Fruit fly (Drosophila melanogaster) whole organism, embryonic: Measurements from ENCODE around the gene Cyfip.

Experiments used
- Awh ChIP-seq: fragments of 200-800 bp; sonication (Bioruptor generic); IDR thresholded peaks from 2 replicates; pipeline ENCODE4, ENCODE4 v1.3.6; 2022; ENCODE audit warnings: missing biosample characterization, missing genetic modification characterization
- Bdp1 ChIP-seq: fragments of 200-800 bp; sonication (Bioruptor generic); optimal IDR thresholded peaks from 3 replicates; lab custom pipeline; 2016; ENCODE audit warnings: missing biosample characterization, missing genetic modification characterization
- CG11247 ChIP-seq: fragments of 200-800 bp; sonication (Bioruptor generic); IDR thresholded peaks from 2 replicates; pipeline ENCODE4 v1.3.6; 2022; ENCODE audit warnings: missing biosample characterization, missing genetic modification characterization
- CG1233 ChIP-seq: fragments of 200-800 bp; sonication (Bioruptor generic); optimal IDR thresholded peaks from 4 replicates; lab custom pipeline; 2018; ENCODE audit warnings: missing biosample characterization, mild to moderate bottlenecking, missing genetic modification characterization
- CG13624 ChIP-seq: fragments of 200-800 bp; sonication (Bioruptor generic); optimal IDR thresholded peaks from 2 replicates; lab custom pipeline; 2016; ENCODE audit warnings: missing biosample characterization, missing genetic modification characterization
- CG15696 ChIP-seq: fragments of 200-800 bp; sonication (Bioruptor generic); optimal IDR thresholded peaks from 2 replicates; lab custom pipeline; 2019; ENCODE audit warnings: missing biosample characterization, mild to moderate bottlenecking, missing genetic modification characterization, moderate library complexity
- CG1603 ChIP-seq: fragments of 200-800 bp; sonication (Bioruptor generic); optimal IDR thresholded peaks from 2 replicates; lab custom pipeline; 2019; ENCODE audit warnings: missing biosample characterization, mild to moderate bottlenecking, missing genetic modification characterization, moderate library complexity
- CG16779 ChIP-seq: fragments of 200-800 bp; sonication (Bioruptor generic); IDR thresholded peaks from 2 replicates; pipeline ENCODE4 v1.3.6; 2022; ENCODE audit warnings: missing biosample characterization, missing genetic modification characterization
- CG17328 ChIP-seq: fragments of 200-800 bp; sonication (Bioruptor generic); IDR thresholded peaks from 2 replicates; pipeline ENCODE4 v1.3.6; 2022; ENCODE audit warnings: missing biosample characterization, missing genetic modification characterization
- CG17612 ChIP-seq: fragments of 200-800 bp; sonication (Bioruptor generic); IDR thresholded peaks from 2 replicates; pipeline ENCODE4 v1.3.6; 2022; ENCODE audit warnings: missing biosample characterization, missing genetic modification characterization
- CG17829 ChIP-seq: fragments of 200-800 bp; optimal IDR thresholded peaks from 2 replicates; lab custom pipeline; 2019; ENCODE audit warnings: missing biosample characterization, mild to moderate bottlenecking, missing genetic modification characterization, moderate library complexity
- CG18619 ChIP-seq: fragments of 200-800 bp; sonication (Bioruptor generic); optimal IDR thresholded peaks from 3 replicates; lab custom pipeline; 2017; ENCODE audit warnings: missing biosample characterization, mild to moderate bottlenecking, missing genetic modification characterization
- CG2875 ChIP-seq: fragments of 200-800 bp; sonication (Bioruptor generic); optimal IDR thresholded peaks from 2 replicates; lab custom pipeline; 2017; ENCODE audit warnings: missing biosample characterization, mild to moderate bottlenecking, missing genetic modification characterization, missing genetic modification reagents
- CG2889 ChIP-seq: fragments of 200-800 bp; sonication (Bioruptor generic); IDR thresholded peaks from 3 replicates; pipeline ENCODE4 v1.3.6; 2022; ENCODE audit warnings: missing biosample characterization, missing genetic modification characterization
- CG3163 ChIP-seq: fragments of 200-800 bp; sonication (Bioruptor generic); optimal IDR thresholded peaks from 3 replicates; lab custom pipeline; 2016; ENCODE audit warnings: missing biosample characterization, missing genetic modification characterization
- CG32532 ChIP-seq: fragments of 200-800 bp; sonication (Bioruptor generic); IDR thresholded peaks from 2 replicates; pipeline ENCODE4 v1.3.6; 2022; ENCODE audit warnings: missing biosample characterization, missing genetic modification characterization
- CG43689 ChIP-seq: fragments of 200-800 bp; sonication (Bioruptor generic); IDR thresholded peaks from 2 replicates; pipeline ENCODE4 v1.3.6; 2022; ENCODE audit warnings: missing biosample characterization, missing genetic modification characterization
- CG6254 ChIP-seq: fragments of 200-800 bp; sonication (Bioruptor generic); optimal IDR thresholded peaks from 3 replicates; lab custom pipeline; 2017; ENCODE audit warnings: mild to moderate bottlenecking, missing biosample characterization, missing genetic modification reagents, missing genetic modification characterization
- CG7372 ChIP-seq: fragments of 200-800 bp; sonication (Bioruptor generic); IDR thresholded peaks from 2 replicates; pipeline ENCODE4 v1.3.6; 2022; ENCODE audit warnings: missing biosample characterization, missing genetic modification characterization
- CG8388 ChIP-seq: fragments of 200-800 bp; sonication (Bioruptor generic); optimal IDR thresholded peaks from 2 replicates; lab custom pipeline; 2019; ENCODE audit warnings: missing biosample characterization, mild to moderate bottlenecking, missing genetic modification characterization, moderate library complexity
- CG8924 ChIP-seq: fragments of 200-800 bp; optimal IDR thresholded peaks from 3 replicates; lab custom pipeline; 2019; ENCODE audit warnings: missing biosample characterization, mild to moderate bottlenecking, missing genetic modification characterization, moderate library complexity
- CG9817 ChIP-seq: fragments of 200-800 bp; sonication (Bioruptor generic); optimal IDR thresholded peaks from 2 replicates; lab custom pipeline; 2018; ENCODE audit warnings: missing biosample characterization, mild to moderate bottlenecking, missing genetic modification characterization, moderate library complexity
- Camta ChIP-seq: fragments of 200-800 bp; sonication (Bioruptor generic); optimal IDR thresholded peaks from 2 replicates; lab custom pipeline; 2016; ENCODE audit warnings: missing biosample characterization, missing genetic modification characterization
- Chrac-16 ChIP-seq: fragments of 200-800 bp; sonication (Bioruptor generic); optimal IDR thresholded peaks from 3 replicates; lab custom pipeline; 2016; ENCODE audit warnings: missing biosample characterization, missing genetic modification characterization
- ERR ChIP-seq: fragments of 200-800 bp; sonication (Bioruptor generic); optimal IDR thresholded peaks from 2 replicates; lab custom pipeline; 2016; ENCODE audit warnings: missing biosample characterization, missing genetic modification characterization
- Eip74EF ChIP-seq, 2 experiments: fragments of 200-800 bp in 1 of 2; fragments of >200 bp in 1 of 2; sonication (Bioruptor generic) in 1 of 2; optimal IDR thresholded peaks; 2 replicates each; lab custom pipeline; 2017 to 2019; ENCODE audit warnings: missing biosample characterization in 2 of 2, missing genetic modification characterization in 2 of 2, mild to moderate bottlenecking in 1 of 2, moderate library complexity in 1 of 2
- HHEX ChIP-seq: fragments of 200-800 bp; sonication (Bioruptor generic); optimal IDR thresholded peaks from 3 replicates; lab custom pipeline; 2017; ENCODE audit warnings: missing biosample characterization, mild to moderate bottlenecking, missing genetic modification characterization, missing genetic modification reagents
- HLH3B ChIP-seq: fragments of 200-800 bp; sonication (Bioruptor generic); IDR thresholded peaks from 2 replicates; pipeline ENCODE4 v1.3.6; 2022; ENCODE audit warnings: missing biosample characterization, missing genetic modification characterization
- HLH4C ChIP-seq: fragments of 200-800 bp; sonication (Bioruptor generic); IDR thresholded peaks from 3 replicates; pipeline ENCODE4 v1.3.6; 2022; ENCODE audit warnings: missing biosample characterization, missing genetic modification characterization; ENCODE audit not compliant: partially characterized antibody
- HmgD ChIP-seq: fragments of 200-800 bp; sonication (Bioruptor generic); optimal IDR thresholded peaks from 3 replicates; lab custom pipeline; 2016; ENCODE audit warnings: missing biosample characterization, missing genetic modification characterization
- MBD-R2 ChIP-seq: fragments of 200-800 bp; sonication (Bioruptor generic); IDR thresholded peaks from 2 replicates; pipeline ENCODE4 v1.3.6; 2022; ENCODE audit warnings: missing biosample characterization, missing genetic modification characterization
- NFAT ChIP-seq: fragments of 200-800 bp; sonication (Bioruptor generic); IDR thresholded peaks from 2 replicates; pipeline ENCODE4 v1.3.6; 2022; ENCODE audit warnings: missing biosample characterization, missing genetic modification characterization
- Nf-YA ChIP-seq: fragments of 200-800 bp; sonication (Bioruptor generic); IDR thresholded peaks from 2 replicates; pipeline ENCODE4 v1.3.6; 2022; ENCODE audit warnings: missing biosample characterization, missing genetic modification characterization
- Ssrp ChIP-seq: fragments of 200-800 bp; sonication (Bioruptor generic); optimal IDR thresholded peaks from 2 replicates; lab custom pipeline; 2018; ENCODE audit warnings: missing biosample characterization, mild to moderate bottlenecking, missing genetic modification characterization, moderate library complexity
- Xbp1 ChIP-seq: fragments of 200-800 bp; sonication (Bioruptor generic); optimal IDR thresholded peaks from 3 replicates; lab custom pipeline; 2016; ENCODE audit warnings: missing biosample characterization, mild to moderate bottlenecking, missing genetic modification characterization
- al ChIP-seq: fragments of 200-800 bp; sonication (Bioruptor generic); IDR thresholded peaks from 2 replicates; pipeline ENCODE4 v1.3.6; 2022; ENCODE audit warnings: missing biosample characterization, missing genetic modification characterization
- disco-r ChIP-seq: fragments of 200-800 bp; sonication (Bioruptor generic); optimal IDR thresholded peaks from 2 replicates; lab custom pipeline; 2016; ENCODE audit warnings: missing biosample characterization, missing genetic modification characterization
- dysf ChIP-seq: fragments of 200-800 bp; sonication (Bioruptor generic); IDR thresholded peaks from 3 replicates; pipeline ENCODE4 v1.3.6; 2022; ENCODE audit warnings: missing biosample characterization, missing genetic modification characterization
- ftz-f1 ChIP-seq: fragments of 200-800 bp; sonication (Bioruptor generic); optimal IDR thresholded peaks from 2 replicates; lab custom pipeline; 2016; ENCODE audit warnings: missing biosample characterization, missing genetic modification characterization
- h ChIP-seq: fragments of >200 bp; optimal IDR thresholded peaks from 2 replicates; lab custom pipeline; 2017
- insv ChIP-seq, 2 experiments: fragments of 200-800 bp; sonication (Bioruptor generic); optimal IDR thresholded peaks; 3 replicates each; lab custom pipeline; 2016 to 2018; ENCODE audit warnings: missing biosample characterization in 2 of 2, missing genetic modification characterization in 2 of 2
- mirr ChIP-seq: fragments of 200-800 bp; sonication (Bioruptor generic); optimal IDR thresholded peaks from 3 replicates; lab custom pipeline; 2018; ENCODE audit warnings: missing biosample characterization, mild to moderate bottlenecking, missing genetic modification characterization
- otp ChIP-seq: fragments of 200-800 bp; sonication (Bioruptor generic); IDR thresholded peaks from 3 replicates; pipeline ENCODE4, ENCODE4 v1.3.6; 2022; ENCODE audit warnings: missing biosample characterization, missing genetic modification characterization
- pros ChIP-seq: fragments of 200-800 bp; sonication (Bioruptor generic); optimal IDR thresholded peaks from 3 replicates; lab custom pipeline; 2019; ENCODE audit warnings: missing biosample characterization, mild to moderate bottlenecking, missing genetic modification characterization, moderate library complexity
- rib ChIP-seq: fragments of 200-800 bp; sonication (Bioruptor generic); IDR thresholded peaks from 2 replicates; pipeline ENCODE4 v1.3.6; 2022; ENCODE audit warnings: missing biosample characterization, missing genetic modification characterization
- seq ChIP-seq: fragments of 200-800 bp; sonication (Bioruptor generic); IDR thresholded peaks from 2 replicates; pipeline ENCODE4 v1.3.6; 2022; ENCODE audit warnings: missing biosample characterization, missing genetic modification characterization
- sim ChIP-seq: fragments of 200-800 bp; sonication (Bioruptor generic); IDR thresholded peaks from 2 replicates; pipeline ENCODE4 v1.3.6; 2022; ENCODE audit warnings: missing biosample characterization, missing genetic modification characterization
- sob ChIP-seq: fragments of 200-800 bp; sonication (Bioruptor generic); IDR thresholded peaks from 2 replicates; pipeline ENCODE4 v1.3.6; 2022; ENCODE audit warnings: missing biosample characterization, missing genetic modification characterization
- tx ChIP-seq: fragments of 200-800 bp; sonication (Bioruptor generic); optimal IDR thresholded peaks from 2 replicates; lab custom pipeline; 2016; ENCODE audit warnings: missing biosample characterization, missing genetic modification characterization
- zfh2 ChIP-seq: fragments of 200-800 bp; sonication (Bioruptor generic); optimal IDR thresholded peaks from 2 replicates; lab custom pipeline; 2016; ENCODE audit warnings: missing biosample characterization, missing genetic modification characterization

Gene Cyfip

DNA sequence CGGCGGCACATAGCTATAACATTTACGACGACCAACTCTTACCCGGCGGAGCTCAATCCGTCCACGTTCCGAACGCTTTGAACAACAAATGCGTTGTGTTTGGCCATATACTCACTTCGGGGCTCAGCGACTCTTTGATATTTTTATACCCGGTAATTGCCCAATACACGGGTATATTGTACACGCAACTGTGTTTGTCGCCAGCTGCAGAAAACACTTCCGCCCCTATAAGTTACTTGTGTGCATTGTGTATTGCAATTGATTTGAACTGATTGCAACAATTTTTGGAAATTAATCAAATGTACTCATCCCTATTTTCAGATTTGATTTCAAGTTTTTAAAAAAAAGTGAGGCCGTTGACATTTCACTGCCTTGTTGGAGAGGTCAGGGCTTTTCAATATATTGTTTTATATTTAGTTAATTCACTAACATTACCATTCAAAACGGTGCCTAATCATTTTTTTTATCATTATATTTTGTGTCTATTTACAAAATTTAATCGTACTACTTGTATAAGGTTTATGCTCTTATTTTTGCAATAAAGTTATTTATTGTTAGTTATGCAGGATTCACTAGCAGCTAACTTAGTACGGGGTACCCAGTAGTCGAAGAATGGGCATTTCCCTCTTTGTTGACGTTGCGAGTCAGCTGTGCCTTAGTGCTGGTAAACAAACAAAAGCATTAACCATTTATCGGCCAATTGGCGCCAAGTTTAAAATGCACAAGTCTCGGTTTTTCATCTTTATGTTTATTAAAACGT is 10.0 kb downstream of the Cyfip start, which contains the start of gene Nagk (continued):
- no peak for TF ChIP-seq CG2889
- peak; percentile 49 for TF ChIP-seq Ssrp (tag; lab: Kevin White, UChicago)
- peak; percentile 67 for TF ChIP-seq CG13624 (GFP tag; lab: Kevin White, UChicago)
- TF ChIP-seq h (lab: Kevin White, UChicago): no peak
- TF ChIP-seq CG9817 (tag; lab: Kevin White, UChicago): peak; percentile 47
- TF ChIP-seq CG17328 (GFP tag; lab: Robert Waterston, UW): peak; percentile 56
- TF ChIP-seq Camta (GFP tag; lab: Kevin White, UChicago): peak; percentile 40
- TF ChIP-seq Awh (GFP tag; lab: Robert Waterston, UW): peak; percentile 60; the same call in 1 of the 2 replicates
- 0 out of 2 replicates have a peak, but pooled peaks have one; percentile 5 for TF ChIP-seq CG11247
- TF ChIP-seq MBD-R2 (GFP tag; lab: Robert Waterston, UW): peak; percentile 44
- peak; percentile 27 for TF ChIP-seq HHEX
- TF ChIP-seq al (GFP tag; lab: Robert Waterston, UW): 0 out of 2 replicates have a peak, but pooled peaks have one; percentile 9
- no peak for TF ChIP-seq Bdp1 (GFP tag; lab: Kevin White, UChicago)
- no peak for TF ChIP-seq HLH4C (GFP tag; lab: Robert Waterston, UW)
- TF ChIP-seq otp (GFP tag; lab: Robert Waterston, UW): no peak
- no peak for TF ChIP-seq CG3163 (GFP tag; lab: Kevin White, UChicago)
- peak; percentile 41 for TF ChIP-seq CG8388 (GFP tag; lab: Kevin White, UChicago)
- peak; percentile 48 for TF ChIP-seq CG1603 (tag; lab: Kevin White, UChicago)
- no peak for TF ChIP-seq HmgD
- TF ChIP-seq pros: no peak
- TF ChIP-seq CG2875 (GFP tag; lab: Kevin White, UChicago): peak; percentile 27
- no peak for TF ChIP-seq CG7372 (GFP tag; lab: Robert Waterston, UW)
- TF ChIP-seq CG16779 (GFP tag; lab: Robert Waterston, UW): no peak
- no peak for TF ChIP-seq CG17612 (GFP tag; lab: Robert Waterston, UW)
- peak; percentile 11 for TF ChIP-seq disco-r (GFP tag; lab: Kevin White, UChicago)
- no peak for TF ChIP-seq sim (GFP tag; lab: Robert Waterston, UW)
- TF ChIP-seq CG1233 (GFP tag; lab: Kevin White, UChicago): peak; percentile 61
- TF ChIP-seq HLH3B (GFP tag; lab: Robert Waterston, UW): peak; percentile 39
- peak; percentile 34; the same call in 2 of the 3 replicates for TF ChIP-seq dysf (GFP tag; lab: Robert Waterston, UW)
- peak; percentile 78 for TF ChIP-seq CG18619 (GFP tag; lab: Kevin White, UChicago)
- 0 out of 2 replicates have a peak, but pooled peaks have one; percentile 27 for TF ChIP-seq sob (GFP tag; lab: Robert Waterston, UW)
- TF ChIP-seq Chrac-16 (GFP tag; lab: Kevin White, UChicago): peak; percentile 62
- no peak for TF ChIP-seq insv (GFP tag; optimal IDR thresholded peaks at IDR 0.05; lab: Kevin White, UChicago)
- no peak for TF ChIP-seq CG15696 (tag; lab: Kevin White, UChicago)
- TF ChIP-seq rib (GFP tag; lab: Robert Waterston, UW): 0 out of 2 replicates have a peak, but pooled peaks have one; percentile 22
- peak; percentile 39 for TF ChIP-seq CG17829 (tag; lab: Kevin White, UChicago)
- TF ChIP-seq ftz-f1 (GFP tag; lab: Kevin White, UChicago): peak; percentile 34
- TF ChIP-seq Nf-YA (GFP tag; lab: Robert Waterston, UW): no peak
- no peak for TF ChIP-seq ERR
- TF ChIP-seq Xbp1 (GFP tag; lab: Kevin White, UChicago): peak; percentile 64
- TF ChIP-seq CG32532 (GFP tag; lab: Robert Waterston, UW): peak; percentile 54
- peak; percentile 58 for TF ChIP-seq NFAT (GFP tag; lab: Robert Waterston, UW)
- no peak for TF ChIP-seq CG6254 (GFP tag; lab: Kevin White, UChicago)
- peak; percentile 31 for TF ChIP-seq mirr (GFP tag; lab: Kevin White, UChicago)
- no peak for TF ChIP-seq seq (GFP tag; lab: Robert Waterston, UW)
- 0 out of 2 replicates have a peak, but pooled peaks have one; percentile 11 for TF ChIP-seq CG43689 (GFP tag; lab: Robert Waterston, UW)
- TF ChIP-seq zfh2 (GFP tag; lab: Kevin White, UChicago): peak; percentile 64
- peak in 1 of 2 experiments; percentile 79 for TF ChIP-seq Eip74EF (GFP tag; optimal IDR thresholded peaks at IDR 0.05; lab: Kevin White, UChicago)
- peak; percentile 34 for TF ChIP-seq tx (GFP tag; lab: Kevin White, UChicago)
- TF ChIP-seq CG8924 (tag; lab: Kevin White, UChicago): peak; percentile 79
